Fruit fly (Drosophila melanogaster) whole organism: ENCODE data around the gene CG33159.

Experiments
- CG8478 ChIP-seq: fragments of >200 bp; optimal IDR thresholded peaks from 2 replicates; lab custom pipeline; 2018; ENCODE audit warnings: inconsistent platforms
- EcR ChIP-seq, 2 experiments: fragments of >200 bp; optimal IDR thresholded peaks; 2 replicates each; lab custom pipeline; 2017; ENCODE audit warnings: missing biosample characterization in 2 of 2, missing genetic modification characterization in 2 of 2, missing genetic modification reagents in 2 of 2
- pan ChIP-seq: fragments of >200 bp; optimal IDR thresholded peaks from 2 replicates; lab custom pipeline; 2017

DNA sequence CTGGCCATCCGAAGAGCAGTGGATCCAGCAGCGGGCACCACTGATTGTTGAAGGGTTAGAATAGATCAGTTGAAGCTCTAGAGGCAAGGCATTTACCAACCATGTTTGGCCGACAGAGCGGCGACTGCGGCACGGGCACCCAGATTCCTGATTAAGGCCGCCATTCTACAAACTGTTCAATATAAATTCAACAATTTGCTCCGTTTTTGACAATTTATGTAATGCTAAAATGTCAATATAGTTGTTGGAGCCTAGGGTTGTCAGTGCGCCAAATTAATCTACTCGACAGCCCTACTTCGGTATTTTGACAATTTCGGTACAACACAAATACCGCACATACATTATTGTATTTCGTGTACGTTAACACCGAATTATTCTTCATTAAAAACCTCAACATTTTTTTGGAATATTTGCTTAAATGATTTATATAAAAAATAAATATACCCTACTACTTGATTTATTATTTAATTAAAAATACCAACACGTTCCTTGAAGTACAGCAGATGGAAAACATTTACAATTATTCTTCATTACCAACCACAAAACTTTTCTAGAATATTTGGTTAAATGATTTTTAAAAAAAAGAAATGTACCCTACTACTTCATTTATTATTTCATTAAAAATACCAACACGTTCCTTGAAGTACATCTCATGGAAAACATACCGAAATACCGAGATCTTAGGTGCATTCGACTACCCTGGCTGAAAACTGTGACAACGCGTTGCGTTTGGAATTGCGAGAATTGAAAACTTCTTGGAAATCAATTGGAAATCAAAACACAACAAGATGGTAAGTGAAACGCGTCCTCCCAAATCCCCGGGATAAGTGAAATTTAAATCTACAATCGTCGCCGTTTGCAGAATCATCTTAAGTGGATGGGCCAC, 44.7 kb downstream of the CG33159 start, which contains the start of the genes ND-30 and CG15812:
- TF ChIP-seq EcR (GFP tag; optimal IDR thresholded peaks at IDR 0.05; lab: Kevin White, UChicago) (no peak), CG8478 (lab: Kevin White, UChicago) (no peak), pan (lab: Kevin White, UChicago) (no peak)
